Fruit fly (Drosophila melanogaster) whole organism, embryonic: ENCODE measurements around the gene CG33939.
A peak's percentile ranks its signal among the peaks of the same experiment; 100 is the strongest.

Source experiments
- Adf1 ChIP-seq: fragments of 200-800 bp; sonication (Bioruptor generic); IDR thresholded peaks from 2 replicates; pipeline ENCODE4 v1.3.6; 2022; ENCODE audit warnings: missing biosample characterization, missing genetic modification characterization
- Awh ChIP-seq: fragments of 200-800 bp; sonication (Bioruptor generic); IDR thresholded peaks from 2 replicates; pipeline ENCODE4, ENCODE4 v1.3.6; 2022; ENCODE audit warnings: missing biosample characterization, missing genetic modification characterization
- Bgb ChIP-seq: fragments of 200-800 bp; sonication (Bioruptor generic); IDR thresholded peaks from 2 replicates; pipeline ENCODE4 v1.3.6; 2022; ENCODE audit warnings: missing biosample characterization, missing genetic modification characterization; ENCODE audit not compliant: partially characterized antibody
- CG10543 ChIP-seq: fragments of 200-800 bp; sonication (Bioruptor generic); optimal IDR thresholded peaks from 3 replicates; lab custom pipeline; 2017; ENCODE audit warnings: missing biosample characterization, mild to moderate bottlenecking, missing genetic modification characterization, moderate library complexity
- CG11504 ChIP-seq: fragments of 200-800 bp; sonication (Bioruptor generic); optimal IDR thresholded peaks from 3 replicates; lab custom pipeline; 2019; ENCODE audit warnings: missing biosample characterization, mild to moderate bottlenecking, missing genetic modification characterization, moderate library complexity
- CG14667 ChIP-seq: fragments of 200-800 bp; sonication (Bioruptor generic); IDR thresholded peaks from 2 replicates; pipeline ENCODE4 v1.3.6; 2022; ENCODE audit warnings: missing biosample characterization, missing genetic modification characterization
- CG14710 ChIP-seq: fragments of 200-800 bp; sonication (Bioruptor generic); optimal IDR thresholded peaks from 3 replicates; lab custom pipeline; 2019; ENCODE audit warnings: missing biosample characterization, mild to moderate bottlenecking, missing genetic modification characterization, moderate library complexity
- CG14860 ChIP-seq: fragments of 200-800 bp; sonication (Bioruptor generic); IDR thresholded peaks from 3 replicates; pipeline ENCODE4 v1.3.6; 2022; ENCODE audit warnings: missing biosample characterization, missing genetic modification characterization; ENCODE audit not compliant: partially characterized antibody
- CG16813 ChIP-seq: fragments of 200-800 bp; sonication (Bioruptor generic); IDR thresholded peaks from 3 replicates; pipeline ENCODE4 v1.3.6; 2022; ENCODE audit warnings: missing biosample characterization, missing genetic modification characterization; ENCODE audit not compliant: partially characterized antibody
- CG17328 ChIP-seq: fragments of 200-800 bp; sonication (Bioruptor generic); IDR thresholded peaks from 2 replicates; pipeline ENCODE4 v1.3.6; 2022; ENCODE audit warnings: missing biosample characterization, missing genetic modification characterization
- CG2199 ChIP-seq: fragments of 200-800 bp; sonication (Bioruptor generic); IDR thresholded peaks from 3 replicates; pipeline ENCODE4 v1.3.6; 2022; ENCODE audit warnings: missing biosample characterization, missing genetic modification characterization
- CG2202 ChIP-seq: fragments of 200-800 bp; sonication (Bioruptor generic); optimal IDR thresholded peaks from 2 replicates; lab custom pipeline; 2018; ENCODE audit warnings: missing biosample characterization, mild to moderate bottlenecking, missing genetic modification characterization
- CG2875 ChIP-seq: fragments of 200-800 bp; sonication (Bioruptor generic); optimal IDR thresholded peaks from 2 replicates; lab custom pipeline; 2017; ENCODE audit warnings: missing biosample characterization, mild to moderate bottlenecking, missing genetic modification characterization, missing genetic modification reagents
- CG4820 ChIP-seq: fragments of 200-800 bp; sonication (Bioruptor generic); optimal IDR thresholded peaks from 3 replicates; lab custom pipeline; 2016; ENCODE audit warnings: missing biosample characterization, missing genetic modification characterization
- CG6813 ChIP-seq: fragments of 200-800 bp; sonication (Bioruptor generic); optimal IDR thresholded peaks from 2 replicates; lab custom pipeline; 2017; ENCODE audit warnings: missing biosample characterization, missing genetic modification characterization, mild to moderate bottlenecking, moderate library complexity, missing genetic modification reagents
- CG9797 ChIP-seq: fragments of 200-800 bp; sonication (Bioruptor generic); optimal IDR thresholded peaks from 3 replicates; lab custom pipeline; 2018; ENCODE audit warnings: missing biosample characterization, mild to moderate bottlenecking, missing genetic modification characterization
- CkIIα-i1 ChIP-seq: fragments of 200-800 bp; sonication (Bioruptor generic); IDR thresholded peaks from 2 replicates; pipeline ENCODE4 v1.3.6; 2022; ENCODE audit warnings: missing biosample characterization, missing genetic modification characterization
- Dip3 ChIP-seq: fragments of 200-800 bp; sonication (Bioruptor generic); optimal IDR thresholded peaks from 3 replicates; lab custom pipeline; 2016; ENCODE audit warnings: missing biosample characterization, missing genetic modification characterization
- Doc3 ChIP-seq: fragments of 200-800 bp; sonication (Bioruptor generic); IDR thresholded peaks from 3 replicates; pipeline ENCODE4 v1.3.6; 2022; ENCODE audit warnings: missing biosample characterization, missing genetic modification characterization; ENCODE audit not compliant: partially characterized antibody
- Hey ChIP-seq: fragments of 200-800 bp; sonication (Bioruptor generic); optimal IDR thresholded peaks from 3 replicates; lab custom pipeline; 2018; ENCODE audit warnings: missing biosample characterization, mild to moderate bottlenecking, missing genetic modification characterization
- HmgZ ChIP-seq: fragments of 200-800 bp; sonication (Bioruptor generic); optimal IDR thresholded peaks from 2 replicates; lab custom pipeline; 2018; ENCODE audit warnings: missing biosample characterization, mild to moderate bottlenecking, missing genetic modification characterization
- Lpt ChIP-seq: fragments of >200 bp; optimal IDR thresholded peaks from 2 replicates; lab custom pipeline; 2018; ENCODE audit warnings: missing biosample characterization, missing genetic modification characterization
- MBD-R2 ChIP-seq: fragments of 200-800 bp; sonication (Bioruptor generic); IDR thresholded peaks from 2 replicates; pipeline ENCODE4 v1.3.6; 2022; ENCODE audit warnings: missing biosample characterization, missing genetic modification characterization
- Mes4 ChIP-seq: fragments of 200-800 bp; sonication (Bioruptor generic); optimal IDR thresholded peaks from 2 replicates; lab custom pipeline; 2016; ENCODE audit warnings: missing biosample characterization, missing genetic modification characterization
- NfI ChIP-seq: fragments of 200-800 bp; sonication (Bioruptor generic); optimal IDR thresholded peaks from 3 replicates; lab custom pipeline; 2018; ENCODE audit warnings: missing biosample characterization, mild to moderate bottlenecking, missing genetic modification characterization, moderate library complexity
- Opbp ChIP-seq: fragments of 200-800 bp; sonication (Bioruptor generic); IDR thresholded peaks from 3 replicates; pipeline ENCODE4 v1.3.6; 2022; ENCODE audit warnings: missing biosample characterization, missing genetic modification characterization; ENCODE audit not compliant: partially characterized antibody
- Rfx ChIP-seq: fragments of 200-800 bp; sonication (Bioruptor generic); IDR thresholded peaks from 2 replicates; pipeline ENCODE4 v1.3.6; 2022; ENCODE audit warnings: missing biosample characterization, missing genetic modification characterization
- ac ChIP-seq: fragments of 200-800 bp; sonication (Bioruptor generic); optimal IDR thresholded peaks from 3 replicates; lab custom pipeline; 2017; ENCODE audit warnings: missing biosample characterization, mild to moderate bottlenecking, missing genetic modification characterization
- al ChIP-seq: fragments of 200-800 bp; sonication (Bioruptor generic); IDR thresholded peaks from 2 replicates; pipeline ENCODE4 v1.3.6; 2022; ENCODE audit warnings: missing biosample characterization, missing genetic modification characterization
- amos ChIP-seq: fragments of 200-800 bp; sonication (Bioruptor generic); IDR thresholded peaks from 2 replicates; pipeline ENCODE4 v1.3.6; 2022; ENCODE audit warnings: missing biosample characterization, missing genetic modification characterization; ENCODE audit not compliant: partially characterized antibody
- ase ChIP-seq: fragments of 200-800 bp; sonication (Bioruptor generic); IDR thresholded peaks from 3 replicates; pipeline ENCODE4 v1.3.6; 2022; ENCODE audit warnings: missing biosample characterization, missing genetic modification characterization
- bbx ChIP-seq: fragments of 200-800 bp; sonication (Bioruptor generic); IDR thresholded peaks from 2 replicates; pipeline ENCODE4 v1.3.6; 2022; ENCODE audit warnings: missing biosample characterization, missing genetic modification characterization; ENCODE audit not compliant: partially characterized antibody
- caup ChIP-seq: fragments of 200-800 bp; sonication (Bioruptor generic); optimal IDR thresholded peaks from 3 replicates; lab custom pipeline; 2017; ENCODE audit warnings: missing biosample characterization, mild to moderate bottlenecking, missing genetic modification characterization, moderate library complexity; ENCODE audit not compliant: severe bottlenecking
- cg ChIP-seq: fragments of 200-800 bp; sonication (Bioruptor generic); optimal IDR thresholded peaks from 3 replicates; lab custom pipeline; 2019; ENCODE audit warnings: missing biosample characterization, mild to moderate bottlenecking, missing genetic modification characterization, moderate library complexity
- ems ChIP-seq: fragments of 200-800 bp; sonication (Bioruptor generic); optimal IDR thresholded peaks from 3 replicates; lab custom pipeline; 2016; ENCODE audit warnings: missing biosample characterization, missing genetic modification characterization
- eve ChIP-seq, 2 experiments: fragments of >200 bp; optimal IDR thresholded peaks; 2 replicates each; lab custom pipeline; 2017; ENCODE audit warnings: missing biosample characterization in 2 of 2, missing genetic modification characterization in 2 of 2
- eyg ChIP-seq: fragments of 200-800 bp; sonication (Bioruptor generic); optimal IDR thresholded peaks from 3 replicates; lab custom pipeline; 2016; ENCODE audit warnings: missing biosample characterization, missing genetic modification characterization
- gcm ChIP-seq: fragments of 200-800 bp; sonication (Bioruptor generic); optimal IDR thresholded peaks from 2 replicates; lab custom pipeline; 2019; ENCODE audit warnings: missing biosample characterization, mild to moderate bottlenecking, missing genetic modification characterization, moderate library complexity
- hbn ChIP-seq: fragments of 200-800 bp; sonication (Bioruptor generic); IDR thresholded peaks from 2 replicates; pipeline ENCODE4 v1.3.6; 2022; ENCODE audit warnings: missing biosample characterization, missing genetic modification characterization; ENCODE audit not compliant: partially characterized antibody
- ind ChIP-seq: fragments of 200-800 bp; sonication (Bioruptor generic); optimal IDR thresholded peaks from 3 replicates; lab custom pipeline; 2016; ENCODE audit warnings: missing biosample characterization, missing genetic modification characterization
- insv ChIP-seq, 2 experiments: fragments of 200-800 bp; sonication (Bioruptor generic); optimal IDR thresholded peaks; 3 replicates each; lab custom pipeline; 2016 to 2018; ENCODE audit warnings: missing biosample characterization in 2 of 2, missing genetic modification characterization in 2 of 2
- knrl ChIP-seq: fragments of 200-800 bp; sonication (Bioruptor generic); IDR thresholded peaks from 3 replicates; pipeline ENCODE4 v1.3.6; 2022; ENCODE audit warnings: missing biosample characterization, missing genetic modification characterization; ENCODE audit not compliant: partially characterized antibody
- lilli ChIP-seq: fragments of 200-800 bp; sonication (Bioruptor generic); optimal IDR thresholded peaks from 3 replicates; lab custom pipeline; 2016; ENCODE audit warnings: missing biosample characterization, missing genetic modification characterization
- lmd ChIP-seq: fragments of 200-800 bp; sonication (Bioruptor generic); IDR thresholded peaks from 2 replicates; pipeline ENCODE4 v1.3.6; 2022; ENCODE audit warnings: missing biosample characterization, missing genetic modification characterization
- lola ChIP-seq, 3 experiments: fragments of >200 bp in 2 of 3; fragments of 200-800 bp in 1 of 3; sonication (Bioruptor generic) in 1 of 3; optimal IDR thresholded peaks; 2 replicates each; lab custom pipeline; 2017 to 2019; ENCODE audit warnings: missing biosample characterization in 3 of 3, missing genetic modification characterization in 3 of 3, mild to moderate bottlenecking in 1 of 3, moderate library complexity in 1 of 3
- mam ChIP-seq: fragments of 200-800 bp; sonication (Bioruptor generic); optimal IDR thresholded peaks from 3 replicates; lab custom pipeline; 2016; ENCODE audit warnings: missing biosample characterization, missing genetic modification characterization
- pros ChIP-seq: fragments of 200-800 bp; sonication (Bioruptor generic); optimal IDR thresholded peaks from 3 replicates; lab custom pipeline; 2019; ENCODE audit warnings: missing biosample characterization, mild to moderate bottlenecking, missing genetic modification characterization, moderate library complexity
- sob ChIP-seq: fragments of 200-800 bp; sonication (Bioruptor generic); IDR thresholded peaks from 2 replicates; pipeline ENCODE4 v1.3.6; 2022; ENCODE audit warnings: missing biosample characterization, missing genetic modification characterization
- stwl ChIP-seq: fragments of 200-800 bp; sonication (Bioruptor generic); optimal IDR thresholded peaks from 3 replicates; lab custom pipeline; 2018; ENCODE audit warnings: missing biosample characterization, mild to moderate bottlenecking, missing genetic modification characterization, moderate library complexity
- trem ChIP-seq: fragments of 200-800 bp; optimal IDR thresholded peaks from 3 replicates; lab custom pipeline; 2019; ENCODE audit warnings: missing biosample characterization, mild to moderate bottlenecking, missing genetic modification characterization, moderate library complexity

The CG33939 gene

dm6 chrX:19193336-19193735, 18.6 kb upstream of the CG33939 start, which contains the start of the genes CG7914 and CG14194 (continued):
- TF ChIP-seq mam (GFP tag; lab: Kevin White, UChicago) (no peak), ac (no peak), stwl (tag; lab: Kevin White, UChicago) (peak; percentile 56), eve (GFP tag; optimal IDR thresholded peaks at IDR 0.05; lab: Kevin White, UChicago) (no peak), ems (GFP tag; lab: Kevin White, UChicago) (no peak), CG2202 (tag; lab: Kevin White, UChicago) (no peak), lola (GFP tag; optimal IDR thresholded peaks at IDR 0.05; lab: Kevin White, UChicago) (no peak), Rfx (GFP tag; lab: Robert Waterston, UW) (peak; percentile 48), gcm (GFP tag; lab: Kevin White, UChicago) (no peak), eyg (GFP tag; lab: Kevin White, UChicago) (no peak), CG11504 (tag; lab: Kevin White, UChicago) (no peak), bbx (peak; percentile 89), Mes4 (GFP tag; lab: Kevin White, UChicago) (no peak), lmd (GFP tag; lab: Robert Waterston, UW) (no peak), Bgb (GFP tag; lab: Robert Waterston, UW) (peak; percentile 87), CG9797 (peak; percentile 15), CG2875 (GFP tag; lab: Kevin White, UChicago) (no peak), HmgZ (peak; percentile 45), trem (peak; percentile 55), cg (GFP tag; lab: Kevin White, UChicago) (no peak), amos (GFP tag; lab: Robert Waterston, UW) (peak; percentile 77), CG14860 (GFP tag; lab: Robert Waterston, UW) (peak; percentile 86), NfI (GFP tag; lab: Kevin White, UChicago) (peak; percentile 12), CG16813 (GFP tag; lab: Robert Waterston, UW) (peak; percentile 82), CkIIα-i1 (GFP tag; lab: Robert Waterston, UW) (no peak), ase (GFP tag; lab: Robert Waterston, UW) (no peak), CG14667 (GFP tag; lab: Robert Waterston, UW) (no peak), CG14710 (tag; lab: Kevin White, UChicago) (peak; percentile 28), Opbp (peak; percentile 87), CG4820 (GFP tag; lab: Kevin White, UChicago) (no peak), CG6813 (no peak), sob (GFP tag; lab: Robert Waterston, UW) (0 out of 2 replicates have a peak, but pooled peaks have one; percentile 32), ind (no peak), Dip3 (GFP tag; lab: Kevin White, UChicago) (no peak), hbn (GFP tag; lab: Robert Waterston, UW) (peak; percentile 69; the same call in 1 of the 2 replicates), lilli (no peak), MBD-R2 (GFP tag; lab: Robert Waterston, UW) (peak; percentile 92), Doc3 (peak; percentile 63; the same call in 2 of the 3 replicates), CG10543 (GFP tag; lab: Kevin White, UChicago) (no peak), Lpt (GFP tag; lab: Kevin White, UChicago) (no peak), insv (GFP tag; optimal IDR thresholded peaks at IDR 0.05; lab: Kevin White, UChicago) (no peak), caup (no peak), CG17328 (no peak), Awh (GFP tag; lab: Robert Waterston, UW) (no peak), al (GFP tag; lab: Robert Waterston, UW) (no peak), pros (GFP tag; lab: Kevin White, UChicago) (no peak), CG2199 (no peak), Hey (tag; lab: Kevin White, UChicago) (no peak), Adf1 (GFP tag; lab: Robert Waterston, UW) (no peak), knrl (GFP tag; lab: Robert Waterston, UW) (peak; percentile 61; the same call in 2 of the 3 replicates)
